Fruit fly (Drosophila melanogaster) whole organism, wandering third instar larva: ENCODE data around the gene CG9951.
A peak's percentile ranks its signal among the peaks of the same experiment; 100 is the strongest.

Experiments used
- Abd-B ChIP-seq: fragments of >200 bp; optimal IDR thresholded peaks from 2 replicates; lab custom pipeline; 2017; ENCODE audit warnings: missing biosample characterization, missing genetic modification characterization
- CG32264 ChIP-seq: fragments of 200-800 bp; sonication (Bioruptor generic); optimal IDR thresholded peaks from 2 replicates; lab custom pipeline; 2016; ENCODE audit warnings: missing biosample characterization, missing genetic modification characterization
- CG9705 ChIP-seq: fragments of 200-800 bp; sonication (Bioruptor generic); optimal IDR thresholded peaks from 2 replicates; lab custom pipeline; 2018; ENCODE audit warnings: missing biosample characterization, mild to moderate bottlenecking, missing genetic modification characterization
- CrebA ChIP-seq: fragments of 200-800 bp; sonication (Bioruptor generic); optimal IDR thresholded peaks from 2 replicates; lab custom pipeline; 2016; ENCODE audit warnings: missing biosample characterization, mild to moderate bottlenecking, missing genetic modification characterization, borderline replicate concordance
- Dfd ChIP-seq: fragments of >200 bp; optimal IDR thresholded peaks from 2 replicates; lab custom pipeline; 2017; ENCODE audit warnings: missing biosample characterization, missing genetic modification characterization
- GATAd ChIP-seq: sonication (Bioruptor generic); optimal IDR thresholded peaks from 2 replicates; lab custom pipeline; 2016; ENCODE audit warnings: missing biosample characterization, missing genetic modification characterization
- Hnf4 ChIP-seq: fragments of 200-800 bp; sonication (Bioruptor generic); optimal IDR thresholded peaks from 2 replicates; lab custom pipeline; 2016; ENCODE audit warnings: missing biosample characterization, mild to moderate bottlenecking, missing genetic modification characterization
- Hr78 ChIP-seq: fragments of >200 bp; optimal IDR thresholded peaks from 2 replicates; lab custom pipeline; 2017; ENCODE audit warnings: missing biosample characterization, missing genetic modification characterization
- Hr83 ChIP-seq: fragments of 200-300 bp; sonication (Bioruptor generic); optimal IDR thresholded peaks from 2 replicates; lab custom pipeline; 2016; ENCODE audit warnings: missing biosample characterization, mild to moderate bottlenecking, missing genetic modification characterization, moderate library complexity; ENCODE audit not compliant: poor library complexity, severe bottlenecking
- Jra ChIP-seq: sonication (Bioruptor generic); optimal IDR thresholded peaks from 2 replicates; lab custom pipeline; 2016; ENCODE audit warnings: missing biosample characterization, missing genetic modification characterization
- Myc ChIP-seq: fragments of >200 bp; optimal IDR thresholded peaks from 2 replicates; lab custom pipeline; 2017
- N ChIP-seq: fragments of >200 bp; optimal IDR thresholded peaks from 2 replicates; lab custom pipeline; 2018; ENCODE audit warnings: missing biosample characterization, missing external identifiers, missing genetic modification characterization
- OdsH ChIP-seq: fragments of 200-800 bp; sonication (Bioruptor generic); optimal IDR thresholded peaks from 2 replicates; lab custom pipeline; 2016; ENCODE audit warnings: missing biosample characterization, mild to moderate bottlenecking, missing genetic modification characterization
- Rel ChIP-seq, 2 experiments: fragments of 200-800 bp; sonication (Bioruptor generic) in 1 of 2; optimal IDR thresholded peaks; 2 replicates in 1 of 2; 3 replicates in 1 of 2; lab custom pipeline; 2016 to 2019; ENCODE audit warnings: mild to moderate bottlenecking in 2 of 2, missing biosample characterization in 2 of 2, missing genetic modification characterization in 2 of 2, moderate library complexity in 1 of 2
- Sp1 ChIP-seq: fragments of 200-800 bp; sonication (Bioruptor generic); optimal IDR thresholded peaks from 3 replicates; lab custom pipeline; 2019; ENCODE audit warnings: missing biosample characterization, mild to moderate bottlenecking, missing genetic modification characterization, moderate library complexity
- Vsx2 ChIP-seq: fragments of 200-300, 225-300 bp; sonication (Bioruptor generic); optimal IDR thresholded peaks from 2 replicates; lab custom pipeline; 2018; ENCODE audit warnings: missing biosample characterization, missing genetic modification characterization; ENCODE audit not compliant: partially characterized antibody
- br ChIP-seq: fragments of 200-800 bp; sonication (Bioruptor generic); optimal IDR thresholded peaks from 2 replicates; lab custom pipeline; 2016; ENCODE audit warnings: missing biosample characterization, missing genetic modification characterization
- brk ChIP-seq: fragments of 200-800 bp; sonication (Bioruptor generic); optimal IDR thresholded peaks from 2 replicates; lab custom pipeline; 2016; ENCODE audit warnings: missing biosample characterization, mild to moderate bottlenecking, missing genetic modification characterization
- dl ChIP-seq, 2 experiments: fragments of 175-275, 200-275 bp in 1 of 2; fragments of 200-275 bp in 1 of 2; sonication (Bioruptor generic); optimal IDR thresholded peaks; lab custom pipeline; 2018; ENCODE audit warnings: mild to moderate bottlenecking in 2 of 2, missing biosample characterization in 2 of 2, missing genetic modification characterization in 2 of 2, moderate library complexity in 2 of 2; ENCODE audit not compliant: partially characterized antibody in 2 of 2, insufficient read depth in 1 of 2
- dmrt93B ChIP-seq: fragments of 200-800 bp; sonication (Bioruptor generic); optimal IDR thresholded peaks from 2 replicates; lab custom pipeline; 2018; ENCODE audit warnings: missing biosample characterization, mild to moderate bottlenecking, missing genetic modification characterization
- dsf ChIP-seq: sonication (Bioruptor generic); optimal IDR thresholded peaks from 2 replicates; lab custom pipeline; 2016; ENCODE audit warnings: missing biosample characterization, missing genetic modification characterization, borderline replicate concordance
- ey ChIP-seq: fragments of 200-800 bp; sonication (Bioruptor generic); optimal IDR thresholded peaks from 2 replicates; lab custom pipeline; 2016; ENCODE audit warnings: missing biosample characterization, missing genetic modification characterization
- foxo ChIP-seq, 2 experiments: fragments of 200-800 bp; sonication (Bioruptor generic); optimal IDR thresholded peaks; 2 replicates in 1 of 2; 3 replicates in 1 of 2; lab custom pipeline; 2016 to 2017; ENCODE audit warnings: missing biosample characterization in 2 of 2, missing genetic modification characterization in 2 of 2
- fru ChIP-seq: fragments of 200-800 bp; sonication (Bioruptor generic); optimal IDR thresholded peaks from 3 replicates; lab custom pipeline; 2016; ENCODE audit warnings: missing biosample characterization, mild to moderate bottlenecking, missing genetic modification characterization
- h ChIP-seq: fragments of 200-800 bp; sonication (Bioruptor generic); optimal IDR thresholded peaks from 3 replicates; lab custom pipeline; 2016; ENCODE audit warnings: missing biosample characterization, mild to moderate bottlenecking, missing genetic modification characterization
- jim ChIP-seq: fragments of 175-275, 200-325 bp; sonication (Bioruptor generic); optimal IDR thresholded peaks from 2 replicates; lab custom pipeline; 2016; ENCODE audit warnings: missing biosample characterization, mild to moderate bottlenecking, missing genetic modification characterization
- lola ChIP-seq: fragments of >200 bp; optimal IDR thresholded peaks from 2 replicates; lab custom pipeline; 2017; ENCODE audit warnings: missing biosample characterization, missing genetic modification characterization
- pan ChIP-seq: fragments of >200 bp; optimal IDR thresholded peaks from 2 replicates; lab custom pipeline; 2017
- psq ChIP-seq: fragments of 200-800 bp; sonication (Bioruptor generic); optimal IDR thresholded peaks from 3 replicates; lab custom pipeline; 2017; ENCODE audit warnings: missing biosample characterization, mild to moderate bottlenecking, missing genetic modification characterization, moderate library complexity
- rgr ChIP-seq: fragments of 200-800 bp; sonication (Bioruptor generic); optimal IDR thresholded peaks from 3 replicates; lab custom pipeline; 2016; ENCODE audit warnings: missing biosample characterization, mild to moderate bottlenecking, missing genetic modification characterization
- sage ChIP-seq: fragments of 200-800 bp; sonication (Bioruptor generic); optimal IDR thresholded peaks from 2 replicates; lab custom pipeline; 2016; ENCODE audit warnings: missing biosample characterization, mild to moderate bottlenecking, missing genetic modification characterization
- sv ChIP-seq: fragments of 200-800 bp; sonication (Bioruptor generic); optimal IDR thresholded peaks from 3 replicates; lab custom pipeline; 2016; ENCODE audit warnings: missing biosample characterization, missing genetic modification characterization
- tai ChIP-seq: sonication (Bioruptor generic); optimal IDR thresholded peaks from 2 replicates; lab custom pipeline; 2016; ENCODE audit warnings: missing biosample characterization, missing genetic modification characterization
- usp ChIP-seq: fragments of >200 bp; optimal IDR thresholded peaks from 2 replicates; lab custom pipeline; 2017; ENCODE audit warnings: missing biosample characterization, missing genetic modification characterization
- woc ChIP-seq: sonication (Bioruptor generic); optimal IDR thresholded peaks from 2 replicates; lab custom pipeline; 2016; ENCODE audit warnings: missing biosample characterization, mild to moderate bottlenecking, missing genetic modification characterization

CG9951 gene

DNA sequence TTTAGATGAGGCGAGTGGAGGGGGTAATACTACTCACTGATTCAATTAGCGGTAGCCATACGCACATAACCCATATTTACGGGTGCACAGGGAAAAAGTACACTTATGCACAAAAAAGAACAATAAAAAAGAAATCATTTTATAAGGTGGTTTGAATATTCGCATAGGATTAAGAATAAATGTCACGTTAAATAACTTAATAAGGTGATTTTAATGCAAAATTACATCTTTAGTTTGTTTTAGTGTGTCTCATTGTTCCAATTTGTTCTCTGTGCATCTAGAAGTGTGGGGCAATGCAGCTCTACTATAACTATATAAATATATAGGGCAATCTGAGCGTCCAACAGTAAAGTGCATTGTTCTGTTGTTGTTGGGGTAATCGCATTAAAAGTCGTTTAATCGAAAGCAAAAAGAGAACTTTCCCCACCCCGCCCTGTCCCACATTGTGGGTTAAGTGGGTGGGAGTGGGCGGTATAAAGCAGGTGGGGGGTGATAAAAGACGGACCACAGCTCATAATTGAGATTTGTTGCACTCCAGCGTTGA, 29.8 kb downstream of the CG9951 start:
- TF ChIP-seq dl (GFP tag; optimal IDR thresholded peaks at IDR 0.05; lab: Kevin White, UChicago; ENCODE audit: insufficient read depth in 1 of 2, partially characterized antibody in 2 of 2) (no peak), Dfd (GFP tag; lab: Kevin White, UChicago) (no peak), foxo (GFP tag; optimal IDR thresholded peaks at IDR 0.05; lab: Kevin White, UChicago) (no peak)

DNA sequence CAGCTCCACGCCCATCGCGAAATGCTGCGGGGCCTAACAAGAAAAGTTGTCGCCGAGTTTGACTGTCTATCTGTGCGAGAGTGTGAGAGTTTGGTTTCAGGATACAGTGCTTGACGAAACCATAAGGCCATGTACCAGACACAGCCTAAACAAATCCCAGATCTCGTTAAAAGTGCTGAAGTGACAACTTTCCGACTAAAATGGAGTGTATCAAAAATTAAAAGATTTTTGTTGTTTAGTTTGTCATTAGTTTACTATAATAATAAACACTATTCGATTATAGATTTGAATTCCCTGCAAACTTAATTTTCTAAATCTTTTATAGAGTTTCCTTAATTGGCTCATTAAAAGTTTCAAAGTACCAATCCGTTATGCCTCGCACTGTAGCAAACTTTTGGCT, 30.7 kb downstream of the CG9951 start:
- TF ChIP-seq br (no peak), brk (GFP tag; lab: Kevin White, UChicago) (no peak), CG9705 (GFP tag; lab: Kevin White, UChicago) (no peak), usp (GFP tag; lab: Kevin White, UChicago) (no peak), jim (GFP tag; lab: Kevin White, UChicago) (no peak), Rel (GFP tag; optimal IDR thresholded peaks at IDR 0.05; lab: Kevin White, UChicago) (no peak), Rel (tag; optimal IDR thresholded peaks at IDR 0.05; lab: Kevin White, UChicago) (no peak), dmrt93B (no peak), Vsx2 (GFP tag; lab: Kevin White, UChicago) (no peak)
- TF ChIP-seq, all 38 proteins: peak for 0

DNA sequence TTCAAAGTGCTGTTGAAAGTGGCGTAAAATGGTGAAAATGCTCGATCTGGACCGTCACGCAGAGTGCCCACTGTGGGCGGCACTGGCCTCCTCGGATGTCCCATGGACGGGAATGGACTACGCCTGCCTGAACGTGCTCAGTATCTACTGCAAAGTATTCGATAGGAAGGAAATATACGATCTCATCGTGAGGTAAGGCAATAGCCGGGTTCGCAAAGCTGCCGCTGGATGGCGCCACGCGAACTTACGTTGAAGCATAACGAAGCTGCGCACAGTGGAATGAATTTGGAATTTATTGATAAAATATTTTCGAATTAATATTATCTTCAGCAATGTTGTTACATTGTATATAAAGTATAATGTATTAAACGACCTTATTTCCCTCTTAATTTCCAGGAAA, 33.4 kb downstream of the CG9951 start:
- TF ChIP-seq dsf (GFP tag; lab: Kevin White, UChicago) (no peak), dl (GFP tag; optimal IDR thresholded peaks at IDR 0.05; lab: Kevin White, UChicago; ENCODE audit: insufficient read depth in 1 of 2, partially characterized antibody in 2 of 2) (no peak), GATAd (no peak), Abd-B (GFP tag; lab: Kevin White, UChicago) (no peak), brk (GFP tag; lab: Kevin White, UChicago) (no peak), Vsx2 (GFP tag; lab: Kevin White, UChicago) (no peak), ey (GFP tag; lab: Kevin White, UChicago) (no peak), CrebA (GFP tag; lab: Kevin White, UChicago) (no peak), Hr83 (GFP tag; lab: Kevin White, UChicago) (no peak), N (GFP tag; lab: Kevin White, UChicago) (no peak), lola (no peak), Hr78 (no peak), Myc (lab: Kevin White, UChicago) (no peak), psq (no peak), CG9705 (GFP tag; lab: Kevin White, UChicago) (no peak), woc (GFP tag; lab: Kevin White, UChicago) (no peak), Jra (GFP tag; lab: Kevin White, UChicago) (no peak), fru (GFP tag; lab: Kevin White, UChicago) (no peak), Hnf4 (GFP tag; lab: Kevin White, UChicago) (no peak)

DNA sequence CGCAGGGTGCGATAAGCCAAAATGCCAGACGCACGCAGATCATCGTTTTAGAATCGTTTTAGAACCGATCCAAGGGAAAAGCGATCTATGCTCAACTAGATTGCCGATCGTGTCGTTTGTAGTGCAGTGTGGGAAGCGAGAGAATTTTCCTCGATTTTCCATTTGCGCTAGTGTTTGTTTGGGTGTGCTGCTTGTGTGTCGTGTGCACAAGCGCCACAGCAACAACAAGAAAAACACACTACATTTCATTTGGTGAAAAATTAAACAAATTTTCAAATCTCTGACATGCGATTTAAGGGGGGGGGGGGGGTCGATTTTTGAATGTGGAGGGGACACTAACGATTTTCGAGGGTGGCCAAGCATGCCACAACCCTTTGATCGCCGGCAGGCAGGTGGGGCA, 47.5 kb downstream of the CG9951 start:
- no peak for TF ChIP-seq Hnf4 (GFP tag; lab: Kevin White, UChicago)
- TF ChIP-seq CrebA (GFP tag; lab: Kevin White, UChicago), result no peak
- no peak for TF ChIP-seq sage (GFP tag; lab: Kevin White, UChicago)
- no peak for TF ChIP-seq sv
- TF ChIP-seq Dfd (GFP tag; lab: Kevin White, UChicago), result no peak
- TF ChIP-seq Hr78, result no peak
- no peak for TF ChIP-seq lola
- no peak for TF ChIP-seq OdsH (GFP tag; lab: Kevin White, UChicago)
- no peak for TF ChIP-seq Rel (GFP tag; optimal IDR thresholded peaks at IDR 0.05; lab: Kevin White, UChicago)
- TF ChIP-seq Rel (tag; optimal IDR thresholded peaks at IDR 0.05; lab: Kevin White, UChicago), result no peak
- no peak for TF ChIP-seq Hr83 (GFP tag; lab: Kevin White, UChicago)

DNA sequence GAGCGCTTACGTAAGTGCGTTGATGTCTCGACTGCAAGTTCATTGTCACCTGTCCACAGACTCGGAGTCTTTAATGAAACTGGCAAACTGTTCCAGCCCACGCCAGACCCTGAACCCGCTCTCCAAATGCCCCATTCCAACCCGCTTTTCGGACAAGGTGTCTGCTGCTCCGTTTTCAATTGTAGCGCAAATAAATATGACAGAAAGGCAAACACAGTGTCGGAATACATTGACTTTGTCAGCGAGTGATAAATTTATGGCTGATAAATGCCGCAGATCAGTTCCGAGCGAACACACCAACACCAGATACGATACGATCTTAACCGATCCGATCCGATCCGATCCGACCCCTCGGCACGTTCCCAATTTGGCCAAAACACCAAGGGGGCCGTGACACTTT, 51.1 kb downstream of the CG9951 start:
- peak in 1 of 2 experiments; percentile 14 for TF ChIP-seq foxo (GFP tag; optimal IDR thresholded peaks at IDR 0.05; lab: Kevin White, UChicago)
- no peak for TF ChIP-seq sage (GFP tag; lab: Kevin White, UChicago)
- TF ChIP-seq woc (GFP tag; lab: Kevin White, UChicago), result no peak
- no peak for TF ChIP-seq tai (GFP tag; lab: Kevin White, UChicago)
- peak; percentile 36 for TF ChIP-seq br
- no peak for TF ChIP-seq Hr78
- TF ChIP-seq OdsH (GFP tag; lab: Kevin White, UChicago), result peak; percentile 37
- TF ChIP-seq CG32264, result peak; percentile 15
- no peak for TF ChIP-seq Vsx2 (GFP tag; lab: Kevin White, UChicago)
- peak; percentile 46 for TF ChIP-seq rgr (GFP tag; lab: Kevin White, UChicago)
- TF ChIP-seq ey (GFP tag; lab: Kevin White, UChicago), result no peak
- TF ChIP-seq Hr83 (GFP tag; lab: Kevin White, UChicago), result peak; percentile 85
- peak; percentile 4 for TF ChIP-seq Sp1 (GFP tag; lab: Kevin White, UChicago)
- no peak for TF ChIP-seq Abd-B (GFP tag; lab: Kevin White, UChicago)
- no peak for TF ChIP-seq usp (GFP tag; lab: Kevin White, UChicago)
- peak; percentile 60 for TF ChIP-seq h (GFP tag; lab: Kevin White, UChicago)
- TF ChIP-seq CrebA (GFP tag; lab: Kevin White, UChicago), result peak; percentile 22
- TF ChIP-seq pan, result no peak
